Fruit fly (Drosophila melanogaster) whole organism, prepupa: ENCODE results near the gene ohgt.

Source experiments
- Blimp-1 ChIP-seq: fragments of 200-800 bp; sonication (Bioruptor generic); optimal IDR thresholded peaks from 3 replicates; lab custom pipeline; 2017; ENCODE audit warnings: missing biosample characterization, missing genetic modification characterization, mild to moderate bottlenecking, moderate library complexity, missing genetic modification reagents
- CG11762 ChIP-seq: fragments of 200-800 bp; sonication (Bioruptor generic); optimal IDR thresholded peaks from 3 replicates; lab custom pipeline; 2016; ENCODE audit warnings: missing biosample characterization, missing genetic modification characterization; ENCODE audit not compliant: insufficient read depth
- CG15336 ChIP-seq: fragments of 200-800 bp; sonication (Bioruptor generic); IDR thresholded peaks from 2 replicates; pipeline ENCODE4 v1.3.6; 2022; ENCODE audit warnings: missing biosample characterization, missing genetic modification characterization
- CG3032 ChIP-seq: fragments of 200-800 bp; optimal IDR thresholded peaks from 2 replicates; lab custom pipeline; 2019; ENCODE audit warnings: missing biosample characterization, mild to moderate bottlenecking, missing genetic modification characterization, moderate library complexity
- CG32006 ChIP-seq: fragments of 200-800 bp; sonication (Bioruptor generic); optimal IDR thresholded peaks from 3 replicates; lab custom pipeline; 2017; ENCODE audit warnings: missing biosample characterization, mild to moderate bottlenecking, missing genetic modification characterization
- CG3919 ChIP-seq: fragments of 200-800 bp; sonication (Bioruptor generic); optimal IDR thresholded peaks from 3 replicates; lab custom pipeline; 2016; ENCODE audit warnings: missing biosample characterization, missing genetic modification characterization
- CG4318 ChIP-seq: fragments of 200-800 bp; sonication (Bioruptor generic); optimal IDR thresholded peaks from 3 replicates; lab custom pipeline; 2017; ENCODE audit warnings: missing biosample characterization, mild to moderate bottlenecking, missing genetic modification characterization
- CG6792 ChIP-seq: fragments of 200-800 bp; sonication (Bioruptor generic); optimal IDR thresholded peaks from 3 replicates; lab custom pipeline; 2016; ENCODE audit warnings: missing biosample characterization, missing genetic modification characterization
- CG6808 ChIP-seq: fragments of 200-800 bp; sonication (Bioruptor generic); optimal IDR thresholded peaks from 3 replicates; lab custom pipeline; 2017; ENCODE audit warnings: missing biosample characterization, missing genetic modification characterization, mild to moderate bottlenecking, moderate library complexity, missing genetic modification reagents
- CG7368 ChIP-seq: fragments of 200-800 bp; sonication (Bioruptor generic); optimal IDR thresholded peaks from 3 replicates; lab custom pipeline; 2016; ENCODE audit warnings: missing biosample characterization, missing genetic modification characterization
- CG8319 ChIP-seq: fragments of 200-800 bp; sonication (Bioruptor generic); optimal IDR thresholded peaks from 3 replicates; lab custom pipeline; 2016; ENCODE audit warnings: missing biosample characterization, missing genetic modification characterization
- CG9139 ChIP-seq: fragments of 200-800 bp; sonication (Bioruptor generic); optimal IDR thresholded peaks from 3 replicates; lab custom pipeline; 2017; ENCODE audit warnings: missing biosample characterization, mild to moderate bottlenecking, missing genetic modification characterization
- Ets96B ChIP-seq: fragments of 200-800 bp; optimal IDR thresholded peaks from 2 replicates; lab custom pipeline; 2019; ENCODE audit warnings: missing biosample characterization, mild to moderate bottlenecking, missing genetic modification characterization, moderate library complexity
- Gug ChIP-seq: fragments of 200-800 bp; sonication (Bioruptor generic); IDR thresholded peaks from 2 replicates; pipeline ENCODE4 v1.3.6; 2022; ENCODE audit warnings: missing biosample characterization, missing genetic modification characterization
- Lpt ChIP-seq: fragments of 200-800 bp; sonication (Bioruptor generic); optimal IDR thresholded peaks from 3 replicates; lab custom pipeline; 2016; ENCODE audit warnings: missing biosample characterization, missing genetic modification characterization
- Met ChIP-seq: fragments of 200-800 bp; sonication (Bioruptor generic); optimal IDR thresholded peaks from 3 replicates; lab custom pipeline; 2016; ENCODE audit warnings: missing biosample characterization, missing genetic modification characterization
- Smox ChIP-seq: fragments of 200-800 bp; sonication (Bioruptor generic); optimal IDR thresholded peaks from 3 replicates; lab custom pipeline; 2016; ENCODE audit warnings: missing biosample characterization, missing genetic modification characterization
- Sox102F ChIP-seq: fragments of 200-800 bp; sonication (Bioruptor generic); optimal IDR thresholded peaks from 2 replicates; lab custom pipeline; 2016; ENCODE audit warnings: missing biosample characterization, mild to moderate bottlenecking, missing genetic modification characterization
- achi ChIP-seq: fragments of 200-800 bp; sonication (Bioruptor generic); optimal IDR thresholded peaks from 3 replicates; lab custom pipeline; 2016; ENCODE audit warnings: missing biosample characterization, missing genetic modification characterization
- acj6 ChIP-seq: fragments of 200-800 bp; sonication (Bioruptor generic); optimal IDR thresholded peaks from 3 replicates; lab custom pipeline; 2016; ENCODE audit warnings: missing biosample characterization, missing genetic modification characterization
- dac ChIP-seq: fragments of 200-800 bp; sonication (Bioruptor generic); optimal IDR thresholded peaks from 2 replicates; lab custom pipeline; 2017; ENCODE audit warnings: missing biosample characterization, mild to moderate bottlenecking, missing genetic modification characterization
- esn ChIP-seq: fragments of 200-800 bp; sonication (Bioruptor generic); optimal IDR thresholded peaks from 2 replicates; lab custom pipeline; 2016; ENCODE audit warnings: missing biosample characterization, mild to moderate bottlenecking, missing genetic modification characterization, moderate library complexity
- fd59A ChIP-seq: fragments of 200-800 bp; sonication (Bioruptor generic); optimal IDR thresholded peaks from 2 replicates; lab custom pipeline; 2017; ENCODE audit warnings: missing biosample characterization, mild to moderate bottlenecking, missing genetic modification characterization, missing genetic modification reagents
- net ChIP-seq: fragments of 200-800 bp; sonication (Bioruptor generic); optimal IDR thresholded peaks from 3 replicates; lab custom pipeline; 2016; ENCODE audit warnings: missing biosample characterization, missing genetic modification characterization
- pdm3 ChIP-seq: fragments of 200-800 bp; sonication (Bioruptor generic); optimal IDR thresholded peaks from 3 replicates; lab custom pipeline; 2016; ENCODE audit warnings: missing biosample characterization, missing genetic modification characterization
- salr ChIP-seq, 2 experiments: fragments of 200-800 bp; sonication (Bioruptor generic); optimal IDR thresholded peaks; 3 replicates each; lab custom pipeline; 2016 to 2018; ENCODE audit warnings: missing biosample characterization in 2 of 2, missing genetic modification characterization in 2 of 2, mild to moderate bottlenecking in 1 of 2
- spab ChIP-seq: fragments of 200-800 bp; sonication (Bioruptor generic); optimal IDR thresholded peaks from 2 replicates; lab custom pipeline; 2017; ENCODE audit warnings: missing biosample characterization, mild to moderate bottlenecking, missing genetic modification characterization, missing genetic modification reagents
- topi ChIP-seq: fragments of 200-800 bp; sonication (Bioruptor generic); optimal IDR thresholded peaks from 3 replicates; lab custom pipeline; 2016; ENCODE audit warnings: missing biosample characterization, missing genetic modification characterization
- vri ChIP-seq: fragments of 200-800 bp; sonication (Bioruptor generic); optimal IDR thresholded peaks from 3 replicates; lab custom pipeline; 2016; ENCODE audit warnings: missing biosample characterization, mild to moderate bottlenecking, missing genetic modification characterization

The ohgt gene

DNA sequence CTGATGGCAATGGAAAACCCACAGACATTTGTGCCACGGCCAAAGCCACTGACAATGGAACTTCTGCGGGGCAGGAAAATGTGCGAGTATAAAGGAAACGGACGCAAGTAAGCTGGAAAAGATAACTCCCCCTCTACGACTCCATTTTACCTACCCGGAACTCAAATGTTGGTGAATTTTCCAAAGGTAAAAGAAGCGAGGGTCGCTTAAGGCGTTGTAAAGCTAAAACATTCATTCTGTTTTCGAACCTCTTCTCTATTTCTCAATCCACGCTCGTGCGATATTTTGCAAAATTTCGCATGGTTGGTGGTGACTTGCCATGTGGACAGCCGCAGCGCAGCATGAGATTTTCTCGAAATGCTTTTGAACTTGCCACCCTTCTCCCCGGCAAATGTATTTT is 7.6 kb downstream of the ohgt start:
- no peak for TF ChIP-seq Blimp-1
- no peak for TF ChIP-seq achi (GFP tag; lab: Kevin White, UChicago)
- no peak for TF ChIP-seq Gug

DNA sequence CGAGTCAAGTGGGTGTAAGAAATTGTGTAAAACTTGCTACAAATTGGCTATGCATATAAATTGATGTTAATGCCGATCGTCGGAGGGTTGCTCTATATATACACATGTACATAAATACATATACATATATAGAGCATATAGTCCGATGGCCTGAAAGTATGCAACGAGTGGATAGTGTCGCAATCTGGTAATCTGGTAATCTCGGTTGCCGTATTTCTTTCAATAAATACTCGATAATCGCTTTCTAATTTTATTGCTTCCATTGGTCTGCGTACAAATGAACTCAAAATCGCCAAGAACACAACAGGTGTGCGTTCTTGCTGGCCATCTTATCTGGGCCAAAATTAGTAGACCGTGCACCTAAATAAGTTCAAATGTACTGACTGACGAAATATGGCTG is 10.4 kb downstream of the ohgt start:
- TF ChIP-seq CG6808 (GFP tag; lab: Kevin White, UChicago) (no peak), CG32006 (GFP tag; lab: Kevin White, UChicago) (no peak), vri (GFP tag; lab: Kevin White, UChicago) (peak; percentile 27)

DNA sequence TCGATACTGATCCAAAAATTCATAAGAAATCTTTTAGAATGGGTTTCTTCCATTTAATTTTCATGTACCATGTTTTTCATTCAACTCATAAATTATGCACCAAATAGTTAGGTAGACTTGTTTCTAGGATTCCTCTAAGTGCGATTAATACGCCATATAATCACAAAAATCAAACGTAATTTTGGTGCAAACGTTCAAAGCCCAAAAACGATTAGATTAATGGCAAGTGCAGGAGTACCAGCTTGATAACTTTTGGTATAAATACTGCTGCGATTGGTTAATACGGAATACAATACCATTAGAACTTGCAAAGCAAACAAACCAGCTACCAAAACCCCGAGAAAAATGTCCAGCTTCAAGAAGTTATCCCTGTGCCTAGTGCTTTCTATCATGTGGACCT is 11.0 kb downstream of the ohgt start, which contains the start of gene Npc2c:
Gene Npc2c (plus strand): TSS at position 301 of the 400 bp plus-strand sequence.
- TF ChIP-seq pdm3 (GFP tag; lab: Kevin White, UChicago) (no peak), CG11762 (GFP tag; lab: Kevin White, UChicago) (no peak)
- TF ChIP-seq, all 60 proteins: peak for 0

DNA sequence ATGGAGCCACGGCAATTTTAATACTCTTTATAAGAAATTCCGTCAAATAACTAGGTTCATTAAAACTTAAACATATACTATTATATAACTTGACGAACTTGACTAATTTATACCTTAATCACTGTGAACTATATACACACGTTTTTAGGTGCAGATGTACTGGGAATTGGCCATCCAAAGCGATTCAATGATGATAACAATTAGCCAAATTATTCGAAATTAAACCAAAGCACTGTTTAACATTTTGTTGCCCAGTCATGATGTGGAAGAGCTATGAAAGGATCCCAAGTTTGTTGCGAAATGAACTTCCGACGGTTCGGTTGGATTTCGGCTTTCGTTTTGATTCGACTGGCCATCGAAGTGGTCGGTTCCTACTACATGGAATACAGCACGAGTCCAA is 13.3 kb downstream of the ohgt start, which contains the start of gene CG33630:
Gene CG33630 (plus strand): TSS at position 301 of the 400 bp plus-strand sequence.
- no peak for TF ChIP-seq CG15336 (GFP tag; lab: Robert Waterston, UW)
- TF ChIP-seq esn (GFP tag; lab: Kevin White, UChicago): no peak
- TF ChIP-seq CG6792: no peak
- TF ChIP-seq CG4318 (GFP tag; lab: Kevin White, UChicago): no peak
- no peak for TF ChIP-seq CG3919 (GFP tag; lab: Kevin White, UChicago)
- TF ChIP-seq net (GFP tag; lab: Kevin White, UChicago): no peak
- no peak for TF ChIP-seq Met (GFP tag; lab: Kevin White, UChicago)
- no peak for TF ChIP-seq Blimp-1
- no peak for TF ChIP-seq acj6

DNA sequence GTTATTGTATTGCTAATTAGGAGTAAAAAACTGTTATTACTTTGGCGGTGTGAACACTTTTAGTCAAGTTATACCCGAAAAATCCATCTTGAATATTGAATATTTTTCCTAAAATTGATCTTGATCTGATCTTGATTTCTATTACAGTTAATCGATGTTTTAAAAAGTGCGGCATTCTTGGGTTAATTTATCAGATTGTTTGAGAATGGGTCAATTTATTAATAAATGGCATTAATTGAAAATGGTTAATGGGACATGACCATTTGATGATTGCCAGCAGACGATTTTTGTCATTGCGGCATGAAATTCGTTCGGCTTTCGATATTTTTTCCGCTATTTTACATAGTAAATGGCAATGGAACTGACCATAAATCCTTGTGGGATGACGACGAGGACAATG is 14.7 kb downstream of the ohgt start, which contains the start of gene CG33631:
Gene CG33631 (plus strand): TSS at position 301 of the 400 bp plus-strand sequence.
- TF ChIP-seq salr (GFP tag; optimal IDR thresholded peaks at IDR 0.05; lab: Kevin White, UChicago) (no peak), Met (GFP tag; lab: Kevin White, UChicago) (no peak)
- TF ChIP-seq, all 60 proteins: peak for 0

DNA sequence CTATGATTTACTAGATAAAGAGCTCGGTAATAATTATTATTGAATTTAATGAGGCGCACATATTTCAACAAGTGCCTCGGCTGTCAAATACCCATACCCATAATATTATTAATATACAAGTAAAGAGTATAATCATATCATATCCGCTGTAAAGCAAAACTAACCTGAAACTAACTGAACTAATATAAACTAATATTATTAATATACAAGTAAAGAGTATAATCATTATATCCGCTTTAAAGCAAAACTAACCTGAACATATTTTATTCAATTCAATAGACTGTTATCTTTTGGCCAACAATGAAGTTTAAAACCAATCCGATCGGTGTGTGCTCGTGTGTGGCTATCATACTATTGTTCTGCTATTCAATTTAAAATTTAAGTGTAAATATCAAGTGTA is 17.5 kb downstream of the ohgt start, which contains the start of gene CG33783:
Gene CG33783 (plus strand): TSS at position 301 of the 400 bp plus-strand sequence.
- TF ChIP-seq topi (GFP tag; lab: Kevin White, UChicago) (no peak), dac (GFP tag; lab: Kevin White, UChicago) (no peak), vri (GFP tag; lab: Kevin White, UChicago) (no peak), Ets96B (no peak)

DNA sequence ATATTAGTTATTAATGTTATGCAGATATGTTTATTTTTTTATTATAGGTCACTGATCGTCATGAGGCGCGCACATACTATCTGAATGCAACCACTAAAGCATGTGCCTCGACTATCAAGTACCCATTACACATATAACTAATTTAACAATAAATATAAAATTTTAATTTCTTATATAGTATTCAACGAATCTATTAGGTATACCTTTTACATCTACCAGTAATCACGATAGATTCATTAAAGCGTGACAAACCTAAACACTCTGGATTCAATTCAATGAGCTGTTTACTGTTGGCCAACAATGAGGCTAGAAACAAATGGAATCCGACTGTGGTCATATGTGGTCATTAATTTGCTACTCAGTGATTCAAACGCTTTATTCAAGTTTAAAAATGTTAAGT is 18.6 kb downstream of the ohgt start, which contains the start of gene CG33784:
Gene CG33784 (plus strand): TSS at position 301 of the 400 bp plus-strand sequence.
- TF ChIP-seq CG3032 (tag; lab: Kevin White, UChicago) (no peak), fd59A (GFP tag; lab: Kevin White, UChicago) (no peak), Sox102F (no peak), spab (GFP tag; lab: Kevin White, UChicago) (no peak), CG8319 (no peak), CG7368 (GFP tag; lab: Kevin White, UChicago) (no peak), Smox (GFP tag; lab: Kevin White, UChicago) (no peak), CG9139 (no peak), CG11762 (GFP tag; lab: Kevin White, UChicago) (no peak), Lpt (GFP tag; lab: Kevin White, UChicago) (no peak)
- TF ChIP-seq, all 60 proteins: peak for 0
